Fruit fly (Drosophila melanogaster) whole organism, embryonic: ENCODE data around the gene hiro.

Experiments
- Antp ChIP-seq: fragments of 200-800 bp; sonication (Bioruptor generic); optimal IDR thresholded peaks from 3 replicates; lab custom pipeline; 2016; ENCODE audit warnings: missing biosample characterization, missing genetic modification characterization
- Bdp1 ChIP-seq: fragments of 200-800 bp; sonication (Bioruptor generic); optimal IDR thresholded peaks from 3 replicates; lab custom pipeline; 2016; ENCODE audit warnings: missing biosample characterization, missing genetic modification characterization
- CG10431 ChIP-seq: fragments of 200-800 bp; sonication (Bioruptor generic); optimal IDR thresholded peaks from 3 replicates; lab custom pipeline; 2018; ENCODE audit warnings: missing biosample characterization, mild to moderate bottlenecking, missing genetic modification characterization
- CG10543 ChIP-seq: fragments of 200-800 bp; sonication (Bioruptor generic); optimal IDR thresholded peaks from 3 replicates; lab custom pipeline; 2017; ENCODE audit warnings: missing biosample characterization, mild to moderate bottlenecking, missing genetic modification characterization, moderate library complexity
- CG11093 ChIP-seq: fragments of 200-800 bp; sonication (Bioruptor generic); IDR thresholded peaks from 3 replicates; pipeline ENCODE4 v1.3.6; 2022; ENCODE audit warnings: missing biosample characterization, missing genetic modification characterization
- CG12155 ChIP-seq: fragments of 200-800 bp; sonication (Bioruptor generic); optimal IDR thresholded peaks from 3 replicates; lab custom pipeline; 2016; ENCODE audit warnings: missing biosample characterization, missing genetic modification characterization
- CG1233 ChIP-seq: fragments of 200-800 bp; sonication (Bioruptor generic); optimal IDR thresholded peaks from 4 replicates; lab custom pipeline; 2018; ENCODE audit warnings: missing biosample characterization, mild to moderate bottlenecking, missing genetic modification characterization
- CG1603 ChIP-seq: fragments of 200-800 bp; sonication (Bioruptor generic); optimal IDR thresholded peaks from 2 replicates; lab custom pipeline; 2019; ENCODE audit warnings: missing biosample characterization, mild to moderate bottlenecking, missing genetic modification characterization, moderate library complexity
- CG18764 ChIP-seq: fragments of 200-800 bp; sonication (Bioruptor generic); optimal IDR thresholded peaks from 3 replicates; lab custom pipeline; 2016; ENCODE audit warnings: missing biosample characterization, missing genetic modification characterization
- CG42726 ChIP-seq: fragments of 200-800 bp; sonication (Bioruptor generic); IDR thresholded peaks from 2 replicates; pipeline ENCODE4 v1.3.6; 2022; ENCODE audit warnings: missing biosample characterization, missing genetic modification characterization; ENCODE audit not compliant: partially characterized antibody
- CG4730 ChIP-seq: fragments of 200-800 bp; sonication (Bioruptor generic); IDR thresholded peaks from 2 replicates; pipeline ENCODE4 v1.3.6; 2022; ENCODE audit warnings: missing biosample characterization, missing genetic modification characterization
- CG6254 ChIP-seq: fragments of 200-800 bp; sonication (Bioruptor generic); optimal IDR thresholded peaks from 3 replicates; lab custom pipeline; 2017; ENCODE audit warnings: mild to moderate bottlenecking, missing biosample characterization, missing genetic modification reagents, missing genetic modification characterization
- CG7357 ChIP-seq: fragments of 200-800 bp; sonication (Bioruptor generic); IDR thresholded peaks from 3 replicates; pipeline ENCODE4 v1.3.6; 2022; ENCODE audit warnings: missing biosample characterization, missing genetic modification characterization
- CG7786 ChIP-seq: fragments of 200-800 bp; sonication (Bioruptor generic); optimal IDR thresholded peaks from 2 replicates; lab custom pipeline; 2016; ENCODE audit warnings: missing biosample characterization, missing genetic modification characterization
- CG7928 ChIP-seq: fragments of 200-800 bp; sonication (Bioruptor generic); optimal IDR thresholded peaks from 2 replicates; lab custom pipeline; 2017; ENCODE audit warnings: missing biosample characterization, mild to moderate bottlenecking, missing genetic modification characterization
- CG8478 ChIP-seq: fragments of >200 bp; optimal IDR thresholded peaks from 2 replicates; lab custom pipeline; 2018
- CG9609 ChIP-seq: fragments of 200-800 bp; sonication (Bioruptor generic); optimal IDR thresholded peaks from 3 replicates; lab custom pipeline; 2016; ENCODE audit warnings: missing biosample characterization, missing genetic modification characterization
- CoRest ChIP-seq: fragments of 200-800 bp; sonication (Bioruptor generic); optimal IDR thresholded peaks from 3 replicates; lab custom pipeline; 2018; ENCODE audit warnings: missing biosample characterization, mild to moderate bottlenecking, missing genetic modification characterization, moderate library complexity
- Deaf1 ChIP-seq: fragments of 200-800 bp; optimal IDR thresholded peaks from 3 replicates; lab custom pipeline; 2019; ENCODE audit warnings: missing biosample characterization, mild to moderate bottlenecking, missing genetic modification characterization, moderate library complexity
- Fer3 ChIP-seq: fragments of 200-800 bp; sonication (Bioruptor generic); optimal IDR thresholded peaks from 2 replicates; lab custom pipeline; 2018; ENCODE audit warnings: missing biosample characterization, mild to moderate bottlenecking, missing genetic modification characterization, moderate library complexity
- Hey ChIP-seq: fragments of 200-800 bp; sonication (Bioruptor generic); optimal IDR thresholded peaks from 3 replicates; lab custom pipeline; 2018; ENCODE audit warnings: missing biosample characterization, mild to moderate bottlenecking, missing genetic modification characterization
- Kr ChIP-seq: fragments of 200-800 bp; sonication (Bioruptor generic); optimal IDR thresholded peaks from 2 replicates; lab custom pipeline; 2017; ENCODE audit warnings: missing biosample characterization, mild to moderate bottlenecking, missing genetic modification characterization
- Myb ChIP-seq: fragments of 200-800 bp; sonication (Bioruptor generic); optimal IDR thresholded peaks from 2 replicates; lab custom pipeline; 2016; ENCODE audit warnings: missing biosample characterization, missing genetic modification characterization
- NC2α ChIP-seq: fragments of 200-800 bp; sonication (Bioruptor generic); optimal IDR thresholded peaks from 2 replicates; lab custom pipeline; 2016; ENCODE audit warnings: missing biosample characterization, missing genetic modification characterization
- NC2β ChIP-seq: fragments of 200-800 bp; sonication (Bioruptor generic); optimal IDR thresholded peaks from 2 replicates; lab custom pipeline; 2016; ENCODE audit warnings: missing biosample characterization, missing genetic modification characterization
- NK7.1 ChIP-seq: fragments of 200-800 bp; sonication (Bioruptor generic); optimal IDR thresholded peaks from 3 replicates; lab custom pipeline; 2016; ENCODE audit warnings: missing biosample characterization, missing genetic modification characterization
- Nf-YC ChIP-seq: fragments of 200-800 bp; optimal IDR thresholded peaks from 3 replicates; lab custom pipeline; 2019; ENCODE audit warnings: missing biosample characterization, mild to moderate bottlenecking, missing genetic modification characterization, moderate library complexity
- Six4 ChIP-seq: fragments of 200-800 bp; sonication (Bioruptor generic); optimal IDR thresholded peaks from 2 replicates; lab custom pipeline; 2016; ENCODE audit warnings: missing biosample characterization, missing genetic modification characterization
- Trl ChIP-seq, 3 experiments: fragments of >200 bp in 2 of 3; fragments of 200-800 bp in 1 of 3; sonication (Bioruptor generic) in 1 of 3; optimal IDR thresholded peaks; 2 replicates in 1 of 3; 3 replicates in 2 of 3; lab custom pipeline; 2016 to 2017; ENCODE audit warnings: missing biosample characterization in 1 of 3, missing genetic modification characterization in 1 of 3
- Usf ChIP-seq: fragments of 200-800 bp; sonication (Bioruptor generic); optimal IDR thresholded peaks from 2 replicates; lab custom pipeline; 2017; ENCODE audit warnings: missing genotype, missing biosample characterization, missing genetic modification characterization
- ab ChIP-seq: fragments of 200-800 bp; sonication (Bioruptor generic); optimal IDR thresholded peaks from 2 replicates; lab custom pipeline; 2016; ENCODE audit warnings: missing biosample characterization, missing genetic modification characterization
- ase ChIP-seq: fragments of 200-800 bp; sonication (Bioruptor generic); IDR thresholded peaks from 3 replicates; pipeline ENCODE4 v1.3.6; 2022; ENCODE audit warnings: missing biosample characterization, missing genetic modification characterization
- bsh ChIP-seq, 2 experiments: fragments of 200-800 bp; sonication (Bioruptor generic); optimal IDR thresholded peaks; 2 replicates each; lab custom pipeline; 2017 to 2018; ENCODE audit warnings: mild to moderate bottlenecking in 2 of 2, missing biosample characterization in 2 of 2, missing genetic modification characterization in 2 of 2, moderate library complexity in 1 of 2
- cato ChIP-seq: fragments of 200-800 bp; sonication (Bioruptor generic); optimal IDR thresholded peaks from 2 replicates; lab custom pipeline; 2016; ENCODE audit warnings: missing biosample characterization, missing genetic modification characterization, borderline replicate concordance
- crol ChIP-seq: fragments of 200-800 bp; sonication (Bioruptor generic); IDR thresholded peaks from 2 replicates; pipeline ENCODE4 v1.3.6; 2022; ENCODE audit warnings: missing biosample characterization, missing genetic modification characterization
- cwo ChIP-seq: fragments of 200-800 bp; sonication (Bioruptor generic); optimal IDR thresholded peaks from 3 replicates; lab custom pipeline; 2017; ENCODE audit warnings: missing biosample characterization, missing genetic modification characterization, mild to moderate bottlenecking, moderate library complexity, missing genetic modification reagents
- dmrt99B ChIP-seq: fragments of 200-800 bp; sonication (Bioruptor generic); optimal IDR thresholded peaks from 2 replicates; lab custom pipeline; 2018; ENCODE audit warnings: missing biosample characterization, mild to moderate bottlenecking, missing genetic modification characterization, moderate library complexity
- dpn ChIP-seq, 2 experiments: fragments of 200-800 bp; sonication (Bioruptor generic); optimal IDR thresholded peaks; 3 replicates each; lab custom pipeline; 2016; ENCODE audit warnings: missing biosample characterization in 2 of 2, missing genetic modification characterization in 2 of 2
- gsb-n ChIP-seq: fragments of 200-800 bp; sonication (Bioruptor generic); optimal IDR thresholded peaks from 3 replicates; lab custom pipeline; 2018; ENCODE audit warnings: missing biosample characterization, mild to moderate bottlenecking, missing genetic modification characterization
- insv ChIP-seq, 2 experiments: fragments of 200-800 bp; sonication (Bioruptor generic); optimal IDR thresholded peaks; 3 replicates each; lab custom pipeline; 2016 to 2018; ENCODE audit warnings: missing biosample characterization in 2 of 2, missing genetic modification characterization in 2 of 2
- kni ChIP-seq: fragments of 200-800 bp; sonication (Bioruptor generic); optimal IDR thresholded peaks from 3 replicates; lab custom pipeline; 2017; ENCODE audit warnings: mild to moderate bottlenecking, missing biosample characterization, missing genetic modification reagents, missing genetic modification characterization
- odd ChIP-seq: fragments of 200-800 bp; sonication (Bioruptor generic); optimal IDR thresholded peaks from 2 replicates; lab custom pipeline; 2017; ENCODE audit warnings: missing biosample characterization, mild to moderate bottlenecking, missing genetic modification characterization
- onecut ChIP-seq: fragments of 200-800 bp; sonication (Bioruptor generic); IDR thresholded peaks from 2 replicates; pipeline ENCODE4 v1.3.6; 2022; ENCODE audit warnings: missing biosample characterization, missing genetic modification characterization
- phol ChIP-seq: fragments of 200-800 bp; sonication (Bioruptor generic); optimal IDR thresholded peaks from 3 replicates; lab custom pipeline; 2018; ENCODE audit warnings: missing biosample characterization, mild to moderate bottlenecking, missing genetic modification characterization, moderate library complexity
- pnt ChIP-seq: fragments of 200-800 bp; sonication (Bioruptor generic); optimal IDR thresholded peaks from 3 replicates; lab custom pipeline; 2016; ENCODE audit warnings: missing biosample characterization, missing genetic modification characterization
- sens-2 ChIP-seq: fragments of 200-800 bp; sonication (Bioruptor generic); IDR thresholded peaks from 2 replicates; pipeline ENCODE4 v1.3.6; 2022; ENCODE audit warnings: missing biosample characterization, missing genetic modification characterization
- shn ChIP-seq: fragments of 200-800 bp; sonication (Bioruptor generic); optimal IDR thresholded peaks from 3 replicates; lab custom pipeline; 2016; ENCODE audit warnings: missing biosample characterization, missing genetic modification characterization
- slbo ChIP-seq: fragments of 200-800 bp; sonication (Bioruptor generic); IDR thresholded peaks from 2 replicates; pipeline ENCODE4 v1.3.6; 2022; ENCODE audit warnings: missing biosample characterization, missing genetic modification characterization
- sr ChIP-seq: fragments of 200-800 bp; sonication (Bioruptor generic); IDR thresholded peaks from 3 replicates; pipeline ENCODE4 v1.3.6; 2022; ENCODE audit warnings: missing biosample characterization, missing genetic modification characterization
- tgo ChIP-seq: fragments of 200-800 bp; sonication (Bioruptor generic); IDR thresholded peaks from 3 replicates; pipeline ENCODE4 v1.3.6; 2022; ENCODE audit warnings: missing biosample characterization, missing genetic modification characterization
- z ChIP-seq: fragments of 200-800 bp; sonication (Bioruptor generic); IDR thresholded peaks from 3 replicates; pipeline ENCODE4 v1.3.6; 2022; ENCODE audit warnings: missing biosample characterization, missing genetic modification characterization
- zfh1 ChIP-seq: fragments of 200-800 bp; sonication (Bioruptor generic); IDR thresholded peaks from 3 replicates; pipeline ENCODE4 v1.3.6; 2022; ENCODE audit warnings: missing biosample characterization, missing genetic modification characterization

The hiro gene

DNA sequence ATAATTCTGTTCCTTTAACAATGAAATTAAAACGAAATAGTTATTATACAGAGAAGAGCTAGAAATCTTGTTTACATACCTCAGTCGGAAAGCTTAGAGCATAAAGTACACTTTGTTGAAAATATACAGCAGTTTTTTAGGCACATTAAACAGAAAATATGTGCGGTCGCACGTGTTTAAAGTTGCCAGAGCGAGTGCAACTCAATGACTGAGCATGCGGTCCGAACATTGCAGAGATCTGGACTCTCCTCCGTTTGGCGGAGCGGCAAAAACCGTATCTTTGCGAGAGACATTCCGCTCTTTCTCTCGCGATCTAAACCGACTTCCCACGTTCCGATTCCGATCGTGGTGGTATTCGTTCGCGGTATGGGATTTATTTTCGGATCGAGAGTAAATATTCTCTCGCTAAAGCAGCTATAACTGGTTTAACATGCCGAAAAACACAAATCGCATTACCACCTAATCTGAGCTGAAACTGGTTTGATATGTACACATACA lies 20.3 kb upstream of the hiro start, which contains the start of gene CG13895 (continued):
- TF ChIP-seq phol (no peak), NC2β (no peak), Hey (tag; lab: Kevin White, UChicago) (no peak), Myb (GFP tag; lab: Kevin White, UChicago) (no peak), zfh1 (no peak), Trl (optimal IDR thresholded peaks at IDR 0.05; lab: Kevin White, UChicago) (peak; percentile 85 to 87), Trl (GFP tag; optimal IDR thresholded peaks at IDR 0.05; lab: Kevin White, UChicago) (peak; percentile 18), Fer3 (tag; lab: Kevin White, UChicago) (no peak), insv (GFP tag; optimal IDR thresholded peaks at IDR 0.05; lab: Kevin White, UChicago) (no peak), CG7357 (GFP tag; lab: Robert Waterston, UW) (no peak), NC2α (GFP tag; lab: Kevin White, UChicago) (no peak), z (GFP tag; lab: Robert Waterston, UW) (peak; percentile 79), tgo (GFP tag; lab: Robert Waterston, UW) (no peak), sr (GFP tag; lab: Robert Waterston, UW) (no peak), CG4730 (GFP tag; lab: Robert Waterston, UW) (no peak), gsb-n (tag; lab: Kevin White, UChicago) (no peak), CG1233 (GFP tag; lab: Kevin White, UChicago) (peak; percentile 39), dmrt99B (tag; lab: Kevin White, UChicago) (no peak), CG18764 (no peak), slbo (GFP tag; lab: Robert Waterston, UW) (no peak), cato (GFP tag; lab: Kevin White, UChicago) (no peak), odd (no peak), Kr (GFP tag; lab: Kevin White, UChicago) (no peak), bsh (GFP tag; optimal IDR thresholded peaks at IDR 0.05; lab: Kevin White, UChicago) (no peak), cwo (GFP tag; lab: Kevin White, UChicago) (peak; percentile 95), CoRest (tag; lab: Kevin White, UChicago) (no peak), CG7928 (GFP tag; lab: Kevin White, UChicago) (no peak), CG6254 (no peak), pnt (GFP tag; lab: Kevin White, UChicago) (no peak), CG1603 (no peak), Bdp1 (GFP tag; lab: Kevin White, UChicago) (no peak), sens-2 (GFP tag; lab: Robert Waterston, UW) (no peak), Nf-YC (tag; lab: Kevin White, UChicago) (peak; percentile 13), CG7786 (GFP tag; lab: Kevin White, UChicago) (no peak), Deaf1 (tag; lab: Kevin White, UChicago) (peak; percentile 71), Six4 (no peak), kni (peak; percentile 86), CG9609 (GFP tag; lab: Kevin White, UChicago) (no peak), CG10543 (GFP tag; lab: Kevin White, UChicago) (peak; percentile 26), ase (GFP tag; lab: Robert Waterston, UW) (no peak), CG10431 (GFP tag; lab: Kevin White, UChicago) (no peak), onecut (GFP tag; lab: Robert Waterston, UW) (no peak), CG8478 (no peak), Antp (no peak), shn (GFP tag; lab: Kevin White, UChicago) (no peak), NK7.1 (GFP tag; lab: Kevin White, UChicago) (no peak), CG42726 (GFP tag; lab: Robert Waterston, UW) (no peak), ab (GFP tag; lab: Kevin White, UChicago) (no peak), dpn (GFP tag; optimal IDR thresholded peaks at IDR 0.05; lab: Kevin White, UChicago) (no peak), crol (0 out of 2 replicates have a peak, but pooled peaks have one; percentile 15), CG12155 (GFP tag; lab: Kevin White, UChicago) (no peak), Usf (no peak), CG11093 (GFP tag; lab: Robert Waterston, UW) (no peak)
